Fruit fly (Drosophila melanogaster): ENCODE results near the gene CG4553.

CG4553 gene

dm6 chr3R:25490375-25490774 lies 13.7 kb upstream of the CG4553 start (continued):
- TF ChIP-seq peb (GFP tag; IDR thresholded peaks at IDR 0.05) (no peak), esg (GFP tag; conservative IDR thresholded peaks at IDR 0.05) (peak; percentile 35), zen (tag; optimal IDR thresholded peaks at IDR 0.05) (no peak), seq (GFP tag; IDR thresholded peaks at IDR 0.05) (peak; percentile 57; the same call in 1 of the 2 replicates), CG2875 (GFP tag; optimal IDR thresholded peaks at IDR 0.05) (peak; percentile 12), Ada2b (GFP tag; IDR thresholded peaks at IDR 0.05) (peak; percentile 41), Rfx (GFP tag; IDR thresholded peaks at IDR 0.05) (peak; percentile 18; the same call in 1 of the 2 replicates), prd (optimal IDR thresholded peaks at IDR 0.05) (no peak), prd (GFP tag; IDR thresholded peaks at IDR 0.05) (peak; percentile 4; the same call in 2 of the 3 replicates), CG10366 (GFP tag; IDR thresholded peaks at IDR 0.05) (peak; percentile 24), oc (tag; optimal IDR thresholded peaks at IDR 0.05) (peak; percentile 29), chinmo (GFP tag; IDR thresholded peaks at IDR 0.05; ENCODE audit: partially characterized antibody) (0 out of 4 replicates have a peak, but pooled peaks have one; percentile 61), stc (GFP tag; IDR thresholded peaks at IDR 0.05) (peak; percentile 55), CG12942 (GFP tag; optimal IDR thresholded peaks at IDR 0.05) (no peak), CG4617 (GFP tag; optimal IDR thresholded peaks at IDR 0.05; ENCODE audit: borderline replicate concordance) (peak; percentile 39), Adf1 (GFP tag; IDR thresholded peaks at IDR 0.05) (no peak), Sox102F (GFP tag; optimal IDR thresholded peaks at IDR 0.05) (peak; percentile 52), Fer1 (GFP tag; optimal IDR thresholded peaks at IDR 0.05) (peak; percentile 42), ATbp (GFP tag; optimal IDR thresholded peaks at IDR 0.05) (peak; percentile 11), ken (GFP tag; IDR thresholded peaks at IDR 0.05) (peak; percentile 29; the same call in 1 of the 3 replicates), Asciz (GFP tag; optimal IDR thresholded peaks at IDR 0.05) (peak; percentile 29), tap (tag; optimal IDR thresholded peaks at IDR 0.05) (peak; percentile 20)

- no peak for TF ChIP-seq croc (GFP tag; conservative IDR thresholded peaks at IDR 0.05)
- TF ChIP-seq BtbVII (GFP tag; optimal IDR thresholded peaks at IDR 0.05): no peak
- TF ChIP-seq Myb (GFP tag; optimal IDR thresholded peaks at IDR 0.05): no peak
- 0 out of 2 replicates have a peak, but pooled peaks have one; percentile 37 for TF ChIP-seq ato (GFP tag; IDR thresholded peaks at IDR 0.05; ENCODE audit: partially characterized antibody)
- TF ChIP-seq CG14860 (GFP tag; IDR thresholded peaks at IDR 0.05; ENCODE audit: partially characterized antibody): peak; percentile 66; the same call in 1 of the 3 replicates
- peak; percentile 22; the same call in 1 of the 3 replicates for TF ChIP-seq row (GFP tag; IDR thresholded peaks at IDR 0.05)
- TF ChIP-seq sug (tag; optimal IDR thresholded peaks at IDR 0.05): peak; percentile 35
- no peak for TF ChIP-seq CG12299 (tag; optimal IDR thresholded peaks at IDR 0.05)
- peak; percentile 60; the same call in 1 of the 2 replicates for TF ChIP-seq nerfin-2 (GFP tag; IDR thresholded peaks at IDR 0.05; ENCODE audit: partially characterized antibody)
- peak; percentile 55 for TF ChIP-seq inv (GFP tag; IDR thresholded peaks at IDR 0.05; ENCODE audit: partially characterized antibody)
- no peak for TF ChIP-seq CG13624 (GFP tag; optimal IDR thresholded peaks at IDR 0.05)
- peak; percentile 64 for TF ChIP-seq Med (GFP tag)
- peak; percentile 71; the same call in 2 of the 3 replicates for TF ChIP-seq mld (GFP tag; IDR thresholded peaks at IDR 0.05; ENCODE audit: partially characterized antibody)
- no peak for TF ChIP-seq prd (optimal IDR thresholded peaks at IDR 0.05)
- peak; percentile 10; the same call in 1 of the 3 replicates for TF ChIP-seq prd (GFP tag; IDR thresholded peaks at IDR 0.05)
- peak; percentile 59; the same call in 2 of the 3 replicates for TF ChIP-seq CG16813 (GFP tag; IDR thresholded peaks at IDR 0.05; ENCODE audit: partially characterized antibody)
- TF ChIP-seq zf30C (GFP tag; optimal IDR thresholded peaks at IDR 0.05): peak; percentile 61
- no peak for TF ChIP-seq ase (GFP tag; IDR thresholded peaks at IDR 0.05)
- peak; percentile 8 for TF ChIP-seq sqz (GFP tag; optimal IDR thresholded peaks at IDR 0.05)
- TF ChIP-seq CG15269 (tag; optimal IDR thresholded peaks at IDR 0.05): no peak
- TF ChIP-seq mam (GFP tag; optimal IDR thresholded peaks at IDR 0.05): peak; percentile 19
- no peak for TF ChIP-seq CG18262 (tag; optimal IDR thresholded peaks at IDR 0.05)
- TF ChIP-seq Lim3 (GFP tag; IDR thresholded peaks at IDR 0.05): no peak
- no peak for TF ChIP-seq jigr1 (GFP tag; IDR thresholded peaks at IDR 0.05)
- TF ChIP-seq zen2 (GFP tag; IDR thresholded peaks at IDR 0.05; ENCODE audit: partially characterized antibody): peak; percentile 78
- TF ChIP-seq crc (GFP tag; optimal IDR thresholded peaks at IDR 0.05): no peak
- peak; percentile 8; the same call in 1 of the 2 replicates for TF ChIP-seq CG6272 (GFP tag; IDR thresholded peaks at IDR 0.05)
- TF ChIP-seq hb (GFP tag; IDR thresholded peaks at IDR 0.05; ENCODE audit: partially characterized antibody): 0 out of 3 replicates have a peak, but pooled peaks have one; percentile 23
- TF ChIP-seq HLH4C (GFP tag; IDR thresholded peaks at IDR 0.05; ENCODE audit: partially characterized antibody): peak; percentile 57; the same call in 2 of the 3 replicates
Observed at dm6 chr3R:25489685-25490084, 13.0 kb upstream of the CG4553 start.

Data from whole organism, embryonic.